Worm (Caenorhabditis elegans) whole organism, L3 larva: ENCODE results near the gene F10G7.5.

Experiments
- R02D3.7 ChIP-seq: fragments of 150-350 bp; optimal IDR thresholded peaks from 2 replicates; lab custom pipeline; 2014; ENCODE audit warnings: missing biosample characterization, missing genetic modification characterization
- ZK546.5 ChIP-seq: sonication (generic microtip); optimal IDR thresholded peaks from 2 replicates; lab custom pipeline; 2017; ENCODE audit warnings: missing biosample characterization, missing genetic modification characterization
- aly-2 ChIP-seq: fragments of 150-350 bp; optimal IDR thresholded peaks from 2 replicates; lab custom pipeline; 2014; ENCODE audit warnings: missing biosample characterization, missing genetic modification characterization
- ama-1 ChIP-seq: fragments of 150-350 bp; optimal IDR thresholded peaks from 2 replicates; lab custom pipeline; 2018
- ceh-16 ChIP-seq: sonication (generic microtip); optimal IDR thresholded peaks from 2 replicates; lab custom pipeline; 2017; ENCODE audit warnings: missing biosample characterization, missing genetic modification characterization
- ceh-28 ChIP-seq: fragments of 150-350 bp; optimal IDR thresholded peaks from 2 replicates; lab custom pipeline; 2014; ENCODE audit warnings: missing biosample characterization, missing genetic modification reagents, missing genetic modification characterization
- ceh-82 ChIP-seq: fragments of 150-350 bp; optimal IDR thresholded peaks from 2 replicates; lab custom pipeline; 2014; ENCODE audit warnings: missing biosample characterization, missing genetic modification characterization
- ceh-9 ChIP-seq: sonication (generic microtip); optimal IDR thresholded peaks from 2 replicates; lab custom pipeline; 2018; ENCODE audit warnings: missing biosample characterization, missing genetic modification characterization
- daf-12 ChIP-seq: fragments of 150-350 bp; optimal IDR thresholded peaks from 2 replicates; lab custom pipeline; 2014; ENCODE audit warnings: missing biosample characterization, missing genetic modification reagents, missing genetic modification characterization
- egl-27 ChIP-seq: sonication (generic microtip); optimal IDR thresholded peaks from 4 replicates; lab custom pipeline; 2017; ENCODE audit warnings: missing biosample characterization, missing genetic modification reagents, missing genetic modification characterization
- egl-5 ChIP-seq: fragments of 150-350 bp; optimal IDR thresholded peaks from 2 replicates; lab custom pipeline; 2017; ENCODE audit warnings: missing biosample characterization, missing genetic modification reagents, missing genetic modification characterization, inconsistent platforms
- elt-1 ChIP-seq: fragments of 150-350 bp; optimal IDR thresholded peaks from 2 replicates; lab custom pipeline; 2014; ENCODE audit warnings: missing biosample characterization, missing genetic modification characterization
- elt-2 ChIP-seq: sonication (generic microtip); optimal IDR thresholded peaks from 2 replicates; lab custom pipeline; 2016; ENCODE audit warnings: missing genetic modification reagents, mild to moderate bottlenecking, missing genetic modification characterization, missing compliant biosample characterization
- elt-3 ChIP-seq, 3 experiments: fragments of 150-350 bp in 1 of 3; sonication (generic microtip) in 2 of 3; optimal IDR thresholded peaks; 2 replicates in 2 of 3; 4 replicates in 1 of 3; lab custom pipeline; 2014 to 2017; ENCODE audit warnings: missing biosample characterization in 3 of 3, missing genetic modification characterization in 3 of 3
- fkh-10 ChIP-seq: sonication (generic microtip); optimal IDR thresholded peaks from 2 replicates; lab custom pipeline; 2017; ENCODE audit warnings: missing biosample characterization, missing genetic modification reagents, missing genetic modification characterization
- fos-1 ChIP-seq: fragments of 150-350 bp; optimal IDR thresholded peaks from 2 replicates; lab custom pipeline; 2014; ENCODE audit warnings: missing biosample characterization, missing genetic modification characterization
- hmg-11 ChIP-seq: sonication (generic microtip); optimal IDR thresholded peaks from 2 replicates; lab custom pipeline; 2016; ENCODE audit warnings: missing genetic modification characterization, missing compliant biosample characterization
- jun-1 ChIP-seq: fragments of 150-350 bp; optimal IDR thresholded peaks from 2 replicates; lab custom pipeline; 2014; ENCODE audit warnings: missing biosample characterization, missing genetic modification reagents, missing genetic modification characterization
- lin-15B ChIP-seq: fragments of 150-350 bp; optimal IDR thresholded peaks from 2 replicates; lab custom pipeline; 2014; ENCODE audit warnings: missing biosample characterization, missing genetic modification characterization
- lin-39 ChIP-seq: fragments of 150-350 bp; optimal IDR thresholded peaks from 2 replicates; lab custom pipeline; 2018; ENCODE audit warnings: missing biosample characterization, missing genetic modification reagents, missing genetic modification characterization
- lsy-12 ChIP-seq: sonication (generic microtip); optimal IDR thresholded peaks from 2 replicates; lab custom pipeline; 2016; ENCODE audit warnings: mild to moderate bottlenecking, missing genetic modification characterization, missing compliant biosample characterization
- mdl-1 ChIP-seq: fragments of 150-350 bp; optimal IDR thresholded peaks from 2 replicates; lab custom pipeline; 2014; ENCODE audit warnings: missing biosample characterization, missing genetic modification characterization
- mml-1 ChIP-seq: fragments of 150-350 bp; sonication (generic microtip); optimal IDR thresholded peaks from 3 replicates; lab custom pipeline; 2014; ENCODE audit warnings: missing biosample characterization, missing genetic modification characterization
- nfya-1 ChIP-seq: sonication (generic microtip); optimal IDR thresholded peaks from 2 replicates; lab custom pipeline; 2017; ENCODE audit warnings: missing genetic modification characterization, mild to moderate bottlenecking, missing compliant biosample characterization, antibody characterized with exemption, moderate library complexity; ENCODE audit not compliant: insufficient read depth
- nhr-11 ChIP-seq: fragments of 150-350 bp; optimal IDR thresholded peaks from 2 replicates; lab custom pipeline; 2014; ENCODE audit warnings: missing biosample characterization, missing genetic modification characterization
- nhr-12 ChIP-seq: fragments of 150-350 bp; optimal IDR thresholded peaks from 2 replicates; lab custom pipeline; 2014; ENCODE audit warnings: missing biosample characterization, missing genetic modification characterization
- nhr-23 ChIP-seq: fragments of 150-350 bp; optimal IDR thresholded peaks from 2 replicates; lab custom pipeline; 2014; ENCODE audit warnings: missing biosample characterization, missing genetic modification reagents, missing genetic modification characterization
- nhr-25 ChIP-seq: sonication (generic microtip); optimal IDR thresholded peaks from 2 replicates; lab custom pipeline; 2017; ENCODE audit warnings: missing biosample characterization, missing genetic modification characterization
- nhr-43 ChIP-seq: sonication (generic microtip); optimal IDR thresholded peaks from 2 replicates; lab custom pipeline; 2016; ENCODE audit warnings: mild to moderate bottlenecking, missing genetic modification characterization, missing compliant biosample characterization; ENCODE audit not compliant: poor library complexity, severe bottlenecking
- nhr-67 ChIP-seq: fragments of 150-350 bp; optimal IDR thresholded peaks from 2 replicates; lab custom pipeline; 2014; ENCODE audit warnings: missing biosample characterization, missing genetic modification characterization
- nhr-76 ChIP-seq: fragments of 150-350 bp; sonication (generic microtip); optimal IDR thresholded peaks from 5 replicates; lab custom pipeline; 2014; ENCODE audit warnings: missing biosample characterization, missing genetic modification characterization
- nhr-77 ChIP-seq: fragments of 150-350 bp; optimal IDR thresholded peaks from 2 replicates; lab custom pipeline; 2014; ENCODE audit warnings: missing biosample characterization, missing genetic modification characterization
- pha-4 ChIP-seq: fragments of 150-350 bp; optimal IDR thresholded peaks from 2 replicates; lab custom pipeline; 2014; ENCODE audit warnings: missing biosample characterization, missing genetic modification reagents, missing genetic modification characterization
- pqm-1 ChIP-seq: fragments of 150-350 bp; optimal IDR thresholded peaks from 2 replicates; lab custom pipeline; 2017; ENCODE audit warnings: missing biosample characterization, missing genetic modification characterization, inconsistent platforms
- sea-2 ChIP-seq: fragments of 150-350 bp; sonication (generic microtip); optimal IDR thresholded peaks from 4 replicates; lab custom pipeline; 2014; ENCODE audit warnings: missing biosample characterization, missing genetic modification reagents, missing genetic modification characterization
- skn-1 ChIP-seq: fragments of 150-350 bp; optimal IDR thresholded peaks from 2 replicates; lab custom pipeline; 2014; ENCODE audit warnings: missing biosample characterization, missing genetic modification characterization
- snpc-4 ChIP-seq: fragments of 150-350 bp; optimal IDR thresholded peaks from 2 replicates; lab custom pipeline; 2014; ENCODE audit warnings: missing biosample characterization, missing genetic modification characterization
- tbx-2 ChIP-seq: sonication (generic microtip); optimal IDR thresholded peaks from 2 replicates; lab custom pipeline; 2016; ENCODE audit warnings: mild to moderate bottlenecking, missing genetic modification characterization, missing compliant biosample characterization
- unc-39 ChIP-seq: sonication (generic microtip); optimal IDR thresholded peaks from 4 replicates; lab custom pipeline; 2017; ENCODE audit warnings: missing biosample characterization, missing genetic modification characterization
- unc-62 ChIP-seq: fragments of 150-350 bp; sonication (generic microtip); optimal IDR thresholded peaks from 4 replicates; lab custom pipeline; 2014; ENCODE audit warnings: missing biosample characterization, missing genetic modification reagents, missing genetic modification characterization
- zag-1 ChIP-seq: fragments of 150-350 bp; optimal IDR thresholded peaks from 2 replicates; lab custom pipeline; 2014; ENCODE audit warnings: missing biosample characterization, missing genetic modification characterization
- ztf-4 ChIP-seq: fragments of 150-350 bp; optimal IDR thresholded peaks from 2 replicates; lab custom pipeline; 2014; ENCODE audit warnings: missing biosample characterization, missing genetic modification characterization

Gene F10G7.5

ce11 chrII:4663186-4663585 lies 30.0 kb upstream of the F10G7.5 start, which contains the start of gene T05A7.12:
TSS of gene T05A7.12 (minus strand) at chrII:4663286.
- TF ChIP-seq egl-27 (no peak), jun-1 (tag; lab: Kevin White, UChicago) (no peak), ceh-28 (tag; lab: Kevin White, UChicago) (no peak), skn-1 (no peak)

DNA sequence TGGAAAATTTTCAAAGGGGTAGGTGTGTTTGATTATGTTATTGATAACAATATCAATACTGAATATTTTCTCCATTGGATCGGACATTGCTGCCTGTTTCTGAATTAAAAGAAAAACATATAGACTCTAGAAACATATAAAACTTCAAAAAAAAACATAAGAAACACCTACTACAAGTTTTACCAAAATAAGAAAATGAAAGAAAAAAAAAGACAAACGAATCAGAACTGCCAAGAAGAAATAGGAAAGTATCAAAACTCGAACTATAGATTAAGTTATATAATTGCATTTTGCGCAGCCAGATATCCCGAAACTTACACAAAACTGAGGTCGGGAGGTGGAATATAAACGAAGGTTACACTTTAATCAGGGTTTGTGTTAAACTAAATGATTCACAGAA lies 27.9 kb upstream of the F10G7.5 start, which contains the start of gene T05A7.11:
T05A7.11 (minus strand) TSS at position 101 of the 400 bp plus-strand sequence.
- TF ChIP-seq ZK546.5 (tag; lab: Kevin White, UChicago) = no peak
- no peak for TF ChIP-seq nhr-11 (tag; lab: Kevin White, UChicago)
- TF ChIP-seq nhr-23 (tag; lab: Kevin White, UChicago) = no peak
- TF ChIP-seq snpc-4 = no peak
- TF ChIP-seq tbx-2 (tag; lab: Kevin White, UChicago) = no peak
- no peak for TF ChIP-seq egl-5 (tag; lab: Kevin White, UChicago)
- no peak for TF ChIP-seq nhr-12
- no peak for TF ChIP-seq elt-3 (tag; optimal IDR thresholded peaks at IDR 0.05; lab: Kevin White, UChicago)
- TF ChIP-seq zag-1 (tag; lab: Kevin White, UChicago) = no peak
- no peak for TF ChIP-seq unc-39 (tag; lab: Kevin White, UChicago)
- TF ChIP-seq ama-1 (lab: Kevin White, UChicago) = no peak
- TF ChIP-seq nhr-76 = no peak
- no peak for TF ChIP-seq sea-2 (GFP tag; lab: Kevin White, UChicago)
- TF ChIP-seq elt-1 = no peak
- no peak for TF ChIP-seq skn-1
- no peak for TF ChIP-seq mdl-1
- TF ChIP-seq elt-2 (tag; lab: Kevin White, UChicago) = no peak

ce11 chrII:4667572-4667971 lies 25.6 kb upstream of the F10G7.5 start, which contains the start of gene fut-5:
TSS of gene fut-5 (minus strand) at chrII:4667672.
- no peak for TF ChIP-seq nfya-1 (tag; lab: Kevin White, UChicago)
- no peak for TF ChIP-seq daf-12 (tag; lab: Kevin White, UChicago)
- TF ChIP-seq elt-2 (tag; lab: Kevin White, UChicago) = no peak
- no peak for TF ChIP-seq zag-1 (tag; lab: Kevin White, UChicago)
- no peak for TF ChIP-seq pha-4 (tag; lab: Kevin White, UChicago)
- TF ChIP-seq R02D3.7 (tag; lab: Kevin White, UChicago) = no peak
- TF ChIP-seq ceh-28 (tag; lab: Kevin White, UChicago) = no peak
- no peak for TF ChIP-seq nhr-67 (tag; lab: Kevin White, UChicago)
- no peak for TF ChIP-seq ceh-9 (tag; lab: Kevin White, UChicago)
- no peak for TF ChIP-seq ceh-82
- no peak for TF ChIP-seq egl-27
- TF ChIP-seq unc-39 (tag; lab: Kevin White, UChicago) = no peak
- no peak for TF ChIP-seq nhr-77 (tag; lab: Kevin White, UChicago)
- TF ChIP-seq egl-5 (tag; lab: Kevin White, UChicago) = no peak

ce11 chrII:4671692-4672091 lies 21.5 kb upstream of the F10G7.5 start, which contains the start of gene T05A7.6:
TSS of gene T05A7.6 (minus strand) at chrII:4671792.
- no peak for TF ChIP-seq unc-62 (GFP tag; lab: Kevin White, UChicago)
- TF ChIP-seq elt-2 (tag; lab: Kevin White, UChicago) = no peak
- no peak for TF ChIP-seq fos-1 (tag; lab: Kevin White, UChicago)
- no peak for TF ChIP-seq aly-2 (tag; lab: Kevin White, UChicago)
- no peak for TF ChIP-seq lsy-12 (tag; lab: Kevin White, UChicago)
- TF ChIP-seq ZK546.5 (tag; lab: Kevin White, UChicago) = no peak
- TF ChIP-seq hmg-11 = no peak
- no peak for TF ChIP-seq nhr-43 (tag; lab: Kevin White, UChicago)
- TF ChIP-seq snpc-4 = no peak
- no peak for TF ChIP-seq nhr-76
- TF ChIP-seq sea-2 (GFP tag; lab: Kevin White, UChicago) = no peak

ce11 chrII:4672584-4673110 lies 20.6 kb upstream of the F10G7.5 start, which contains the start of the genes clec-140 and hmg-11:
TSS of gene clec-140 (plus strand) at chrII:4673060.
TSS of gene hmg-11 (plus strand) at chrII:4673085.
- TF ChIP-seq ztf-4 (no peak), unc-39 (tag; lab: Kevin White, UChicago) (no peak), elt-1 (no peak), nhr-43 (tag; lab: Kevin White, UChicago) (no peak), lin-15B (tag; lab: Kevin White, UChicago) (peak; percentile 71), pqm-1 (tag; lab: Kevin White, UChicago) (peak; percentile 33), ZK546.5 (tag; lab: Kevin White, UChicago) (no peak), daf-12 (tag; lab: Kevin White, UChicago) (no peak), nhr-23 (tag; lab: Kevin White, UChicago) (peak; percentile 41), fos-1 (tag; lab: Kevin White, UChicago) (peak; percentile 9), fkh-10 (GFP tag; lab: Kevin White, UChicago) (no peak), ceh-9 (tag; lab: Kevin White, UChicago) (no peak), ceh-16 (no peak), mml-1 (tag; lab: Kevin White, UChicago) (no peak), lin-39 (tag; lab: Kevin White, UChicago) (peak; percentile 90), zag-1 (tag; lab: Kevin White, UChicago) (no peak), snpc-4 (peak; percentile 43), lsy-12 (tag; lab: Kevin White, UChicago) (peak; percentile 8), elt-2 (tag; lab: Kevin White, UChicago) (peak; percentile 46), nhr-25 (tag; lab: Kevin White, UChicago) (peak; percentile 51), hmg-11 (no peak), ceh-82 (no peak), nfya-1 (tag; lab: Kevin White, UChicago) (peak; percentile 72)
